Fruit fly (Drosophila melanogaster) whole organism, embryonic: ENCODE results near the gene CG42395.

Source experiments
- CG12155 ChIP-seq: fragments of 200-800 bp; sonication (Bioruptor generic); optimal IDR thresholded peaks from 3 replicates; lab custom pipeline; 2016; ENCODE audit warnings: missing biosample characterization, missing genetic modification characterization
- CG13424 ChIP-seq: fragments of 200-800 bp; sonication (Bioruptor generic); optimal IDR thresholded peaks from 2 replicates; lab custom pipeline; 2019; ENCODE audit warnings: missing biosample characterization, mild to moderate bottlenecking, missing genetic modification characterization, moderate library complexity
- CG14441 ChIP-seq: fragments of 200-800 bp; sonication (Bioruptor generic); IDR thresholded peaks from 2 replicates; pipeline ENCODE4 v1.3.6; 2022; ENCODE audit warnings: missing biosample characterization, missing genetic modification characterization
- CG14860 ChIP-seq: fragments of 200-800 bp; sonication (Bioruptor generic); IDR thresholded peaks from 3 replicates; pipeline ENCODE4 v1.3.6; 2022; ENCODE audit warnings: missing biosample characterization, missing genetic modification characterization; ENCODE audit not compliant: partially characterized antibody
- CG15696 ChIP-seq: fragments of 200-800 bp; sonication (Bioruptor generic); optimal IDR thresholded peaks from 2 replicates; lab custom pipeline; 2019; ENCODE audit warnings: missing biosample characterization, mild to moderate bottlenecking, missing genetic modification characterization, moderate library complexity
- CG1647 ChIP-seq: fragments of 200-800 bp; sonication (Bioruptor generic); optimal IDR thresholded peaks from 3 replicates; lab custom pipeline; 2016; ENCODE audit warnings: missing biosample characterization, missing genetic modification characterization
- CG2116 ChIP-seq: fragments of 200-800 bp; sonication (Bioruptor generic); optimal IDR thresholded peaks from 3 replicates; lab custom pipeline; 2018; ENCODE audit warnings: missing biosample characterization, mild to moderate bottlenecking, missing genetic modification characterization
- CG2129 ChIP-seq: fragments of 200-800 bp; sonication (Bioruptor generic); IDR thresholded peaks from 2 replicates; pipeline ENCODE4 v1.3.6; 2022; ENCODE audit warnings: missing biosample characterization, missing genetic modification characterization; ENCODE audit not compliant: partially characterized antibody
- CG3838 ChIP-seq: fragments of 200-800 bp; sonication (Bioruptor generic); optimal IDR thresholded peaks from 3 replicates; lab custom pipeline; 2016; ENCODE audit warnings: missing biosample characterization, missing genetic modification characterization
- CG4282 ChIP-seq: fragments of 200-800 bp; sonication (Bioruptor generic); optimal IDR thresholded peaks from 2 replicates; lab custom pipeline; 2016; ENCODE audit warnings: missing biosample characterization, missing genetic modification characterization
- CG6765 ChIP-seq: fragments of 200-800 bp; sonication (Bioruptor generic); optimal IDR thresholded peaks from 3 replicates; lab custom pipeline; 2017; ENCODE audit warnings: missing biosample characterization, mild to moderate bottlenecking, missing genetic modification characterization
- CG6791 ChIP-seq: fragments of 200-800 bp; sonication (Bioruptor generic); IDR thresholded peaks from 3 replicates; pipeline ENCODE4 v1.3.6; 2022; ENCODE audit warnings: missing biosample characterization, missing genetic modification characterization; ENCODE audit not compliant: partially characterized antibody
- CG7963 ChIP-seq: fragments of 200-800 bp; sonication (Bioruptor generic); IDR thresholded peaks from 3 replicates; pipeline ENCODE4 v1.3.6; 2022; ENCODE audit warnings: missing biosample characterization, missing genetic modification characterization; ENCODE audit not compliant: partially characterized antibody
- CG7987 ChIP-seq: fragments of 200-800 bp; sonication (Bioruptor generic); optimal IDR thresholded peaks from 2 replicates; lab custom pipeline; 2018; ENCODE audit warnings: missing biosample characterization, mild to moderate bottlenecking, missing genetic modification characterization, moderate library complexity
- CG9932 ChIP-seq: fragments of 200-800 bp; sonication (Bioruptor generic); IDR thresholded peaks from 2 replicates; pipeline ENCODE4 v1.3.6; 2022; ENCODE audit warnings: missing biosample characterization, missing genetic modification characterization
- CTCF ChIP-seq: fragments of 200-800 bp; sonication (Bioruptor generic); optimal IDR thresholded peaks from 2 replicates; lab custom pipeline; 2017; ENCODE audit warnings: missing biosample characterization, mild to moderate bottlenecking, missing genetic modification characterization, moderate library complexity
- CrebB ChIP-seq: fragments of 200-800 bp; sonication (Bioruptor generic); optimal IDR thresholded peaks from 3 replicates; lab custom pipeline; 2018; ENCODE audit warnings: missing biosample characterization, mild to moderate bottlenecking, missing genetic modification characterization
- Dbx ChIP-seq: fragments of 200-800 bp; sonication (Bioruptor generic); IDR thresholded peaks from 3 replicates; pipeline ENCODE4 v1.3.6; 2022; ENCODE audit warnings: missing biosample characterization, missing genetic modification characterization
- Dll ChIP-seq: fragments of 200-800 bp; sonication (Bioruptor generic); IDR thresholded peaks from 4 replicates; pipeline ENCODE4 v1.3.6; 2022; ENCODE audit warnings: missing biosample characterization, missing genetic modification characterization; ENCODE audit not compliant: partially characterized antibody
- Doc3 ChIP-seq: fragments of 200-800 bp; sonication (Bioruptor generic); IDR thresholded peaks from 3 replicates; pipeline ENCODE4 v1.3.6; 2022; ENCODE audit warnings: missing biosample characterization, missing genetic modification characterization; ENCODE audit not compliant: partially characterized antibody
- Hr51 ChIP-seq, 2 experiments: fragments of 200-800 bp; sonication (Bioruptor generic); optimal IDR thresholded peaks; 2 replicates in 1 of 2; 3 replicates in 1 of 2; lab custom pipeline; 2016 to 2018; ENCODE audit warnings: missing biosample characterization in 2 of 2, missing genetic modification characterization in 2 of 2, mild to moderate bottlenecking in 1 of 2, moderate library complexity in 1 of 2
- MBD-R2 ChIP-seq: fragments of 200-800 bp; sonication (Bioruptor generic); IDR thresholded peaks from 2 replicates; pipeline ENCODE4 v1.3.6; 2022; ENCODE audit warnings: missing biosample characterization, missing genetic modification characterization
- Myb ChIP-seq: fragments of 200-800 bp; sonication (Bioruptor generic); optimal IDR thresholded peaks from 2 replicates; lab custom pipeline; 2016; ENCODE audit warnings: missing biosample characterization, missing genetic modification characterization
- Nf-YA ChIP-seq: fragments of 200-800 bp; sonication (Bioruptor generic); IDR thresholded peaks from 2 replicates; pipeline ENCODE4 v1.3.6; 2022; ENCODE audit warnings: missing biosample characterization, missing genetic modification characterization
- Oaz ChIP-seq: fragments of 200-800 bp; sonication (Bioruptor generic); IDR thresholded peaks from 2 replicates; pipeline ENCODE4 v1.3.6; 2022; ENCODE audit warnings: missing biosample characterization, missing genetic modification characterization
- Ravus ChIP-seq: fragments of 200-800 bp; sonication (Bioruptor generic); IDR thresholded peaks from 2 replicates; pipeline ENCODE4 v1.3.6; 2022; ENCODE audit warnings: missing biosample characterization, missing genetic modification characterization
- Rfx ChIP-seq: fragments of 200-800 bp; sonication (Bioruptor generic); IDR thresholded peaks from 2 replicates; pipeline ENCODE4 v1.3.6; 2022; ENCODE audit warnings: missing biosample characterization, missing genetic modification characterization
- Sry-δ ChIP-seq: fragments of 200-800 bp; sonication (Bioruptor generic); optimal IDR thresholded peaks from 2 replicates; lab custom pipeline; 2016; ENCODE audit warnings: missing biosample characterization, missing genetic modification characterization
- TFAM ChIP-seq: fragments of 200-800 bp; sonication (Bioruptor generic); optimal IDR thresholded peaks from 2 replicates; lab custom pipeline; 2017; ENCODE audit warnings: missing biosample characterization, missing genetic modification characterization, inconsistent platforms
- Taf1 ChIP-seq: fragments of 200-800 bp; sonication (Bioruptor generic); IDR thresholded peaks from 2 replicates; pipeline ENCODE4 v1.3.6; 2022; ENCODE audit warnings: missing biosample characterization, missing genetic modification characterization
- al ChIP-seq: fragments of 200-800 bp; sonication (Bioruptor generic); IDR thresholded peaks from 2 replicates; pipeline ENCODE4 v1.3.6; 2022; ENCODE audit warnings: missing biosample characterization, missing genetic modification characterization
- bbx ChIP-seq: fragments of 200-800 bp; sonication (Bioruptor generic); IDR thresholded peaks from 2 replicates; pipeline ENCODE4 v1.3.6; 2022; ENCODE audit warnings: missing biosample characterization, missing genetic modification characterization; ENCODE audit not compliant: partially characterized antibody
- cwo ChIP-seq: fragments of 200-800 bp; sonication (Bioruptor generic); optimal IDR thresholded peaks from 3 replicates; lab custom pipeline; 2017; ENCODE audit warnings: missing biosample characterization, missing genetic modification characterization, mild to moderate bottlenecking, moderate library complexity, missing genetic modification reagents
- ftz-f1 ChIP-seq: fragments of 200-800 bp; sonication (Bioruptor generic); optimal IDR thresholded peaks from 2 replicates; lab custom pipeline; 2016; ENCODE audit warnings: missing biosample characterization, missing genetic modification characterization
- gsb-n ChIP-seq: fragments of 200-800 bp; sonication (Bioruptor generic); optimal IDR thresholded peaks from 3 replicates; lab custom pipeline; 2018; ENCODE audit warnings: missing biosample characterization, mild to moderate bottlenecking, missing genetic modification characterization
- hkb ChIP-seq, 2 experiments: fragments of 200-800 bp in 1 of 2; fragments of >200 bp in 1 of 2; sonication (Bioruptor generic) in 1 of 2; IDR thresholded peaks in 1 of 2; optimal IDR thresholded peaks in 1 of 2; 2 replicates each; pipeline versions ENCODE4 v1.3.6 to Lab custom; 2017 to 2022; ENCODE audit warnings: missing biosample characterization in 1 of 2, missing genetic modification characterization in 1 of 2
- inv ChIP-seq: fragments of 200-800 bp; sonication (Bioruptor generic); IDR thresholded peaks from 2 replicates; pipeline ENCODE4 v1.3.6; 2022; ENCODE audit warnings: missing biosample characterization, missing genetic modification characterization; ENCODE audit not compliant: partially characterized antibody
- jumu ChIP-seq: fragments of 200-800 bp; sonication (Bioruptor generic); optimal IDR thresholded peaks from 3 replicates; lab custom pipeline; 2016; ENCODE audit warnings: missing biosample characterization, missing genetic modification characterization
- lmd ChIP-seq: fragments of 200-800 bp; sonication (Bioruptor generic); IDR thresholded peaks from 2 replicates; pipeline ENCODE4 v1.3.6; 2022; ENCODE audit warnings: missing biosample characterization, missing genetic modification characterization
- mam ChIP-seq: fragments of 200-800 bp; sonication (Bioruptor generic); optimal IDR thresholded peaks from 3 replicates; lab custom pipeline; 2016; ENCODE audit warnings: missing biosample characterization, missing genetic modification characterization
- nerfin-2 ChIP-seq: fragments of 200-800 bp; sonication (Bioruptor generic); IDR thresholded peaks from 2 replicates; pipeline ENCODE4 v1.3.6; 2022; ENCODE audit warnings: missing biosample characterization, missing genetic modification characterization; ENCODE audit not compliant: partially characterized antibody
- pita ChIP-seq: fragments of 200-800 bp; sonication (Bioruptor generic); optimal IDR thresholded peaks from 2 replicates; lab custom pipeline; 2017; ENCODE audit warnings: missing biosample characterization, mild to moderate bottlenecking, missing genetic modification characterization
- row ChIP-seq: fragments of 200-800 bp; sonication (Bioruptor generic); IDR thresholded peaks from 3 replicates; pipeline ENCODE4 v1.3.6; 2022; ENCODE audit warnings: missing biosample characterization, missing genetic modification characterization
- scrt ChIP-seq: fragments of 200-800 bp; sonication (Bioruptor generic); optimal IDR thresholded peaks from 2 replicates; lab custom pipeline; 2018; ENCODE audit warnings: missing biosample characterization, mild to moderate bottlenecking, missing genetic modification characterization, moderate library complexity
- sens ChIP-seq: fragments of 200-800 bp; sonication (Bioruptor generic); peaks from one replicate; lab custom pipeline; 2016; ENCODE audit warnings: missing biosample characterization, missing genetic modification characterization
- seq ChIP-seq: fragments of 200-800 bp; sonication (Bioruptor generic); IDR thresholded peaks from 2 replicates; pipeline ENCODE4 v1.3.6; 2022; ENCODE audit warnings: missing biosample characterization, missing genetic modification characterization
- so ChIP-seq: fragments of 200-800 bp; sonication (Bioruptor generic); IDR thresholded peaks from 3 replicates; pipeline ENCODE4 v1.3.6; 2022; ENCODE audit warnings: missing biosample characterization, missing genetic modification characterization
- unc-4 ChIP-seq: fragments of 200-800 bp; sonication (Bioruptor generic); IDR thresholded peaks from 2 replicates; pipeline ENCODE4 v1.3.6; 2022; ENCODE audit warnings: missing biosample characterization, missing genetic modification characterization; ENCODE audit not compliant: partially characterized antibody
- vnd ChIP-seq: fragments of 200-800 bp; sonication (Bioruptor generic); IDR thresholded peaks from 3 replicates; pipeline ENCODE4 v1.3.6; 2022; ENCODE audit warnings: missing biosample characterization, missing genetic modification characterization; ENCODE audit not compliant: partially characterized antibody
- wdn ChIP-seq: fragments of 200-800 bp; sonication (Bioruptor generic); IDR thresholded peaks from 2 replicates; pipeline ENCODE4 v1.3.6; 2022; ENCODE audit warnings: missing biosample characterization, missing genetic modification characterization
- zen2 ChIP-seq: fragments of 200-800 bp; sonication (Bioruptor generic); IDR thresholded peaks from 3 replicates; pipeline ENCODE4 v1.3.6; 2022; ENCODE audit warnings: missing biosample characterization, missing genetic modification characterization; ENCODE audit not compliant: partially characterized antibody

Gene CG42395

DNA sequence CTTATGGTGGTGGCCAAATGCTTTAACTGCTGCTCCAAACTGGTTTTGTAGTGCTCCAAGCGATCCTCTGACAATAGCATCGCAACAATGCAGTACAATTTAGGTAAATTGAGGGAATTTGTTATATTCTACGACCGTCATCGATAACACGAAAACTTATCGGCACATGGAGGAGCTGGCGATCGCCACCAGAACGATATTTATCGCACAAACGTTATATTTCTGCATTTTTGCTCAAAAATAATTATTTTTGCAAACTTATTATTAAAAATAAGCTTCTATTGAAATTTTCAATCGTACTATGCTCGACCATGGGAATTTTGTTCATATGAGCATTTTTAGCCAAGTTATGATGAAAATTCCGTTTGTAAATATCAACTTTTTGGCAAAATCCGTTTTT lies 19.6 kb downstream of the CG42395 start, which contains the start of gene CG15317 (continued):
- TF ChIP-seq cwo (GFP tag; lab: Kevin White, UChicago) (no peak), nerfin-2 (GFP tag; lab: Robert Waterston, UW) (peak; percentile 77), bbx (peak; percentile 77), sens (GFP tag; lab: Kevin White, UChicago) (peak; percentile 62), CrebB (no peak), CTCF (GFP tag; lab: Kevin White, UChicago) (no peak), CG14860 (peak; percentile 66; the same call in 2 of the 3 replicates), CG3838 (no peak), Ravus (GFP tag; lab: Robert Waterston, UW) (no peak), Nf-YA (no peak), vnd (GFP tag; lab: Robert Waterston, UW) (peak; percentile 67), Sry-δ (GFP tag; lab: Kevin White, UChicago) (peak; percentile 68), Myb (GFP tag; lab: Kevin White, UChicago) (no peak), Dbx (no peak), CG9932 (peak; percentile 59), CG12155 (no peak), zen2 (GFP tag; lab: Robert Waterston, UW) (peak; percentile 74), CG2129 (GFP tag; lab: Robert Waterston, UW) (peak; percentile 53), CG1647 (GFP tag; lab: Kevin White, UChicago) (no peak), Oaz (no peak), CG14441 (GFP tag; lab: Robert Waterston, UW) (no peak), gsb-n (tag; lab: Kevin White, UChicago) (no peak), CG4282 (GFP tag; lab: Kevin White, UChicago) (no peak), hkb (optimal IDR thresholded peaks at IDR 0.05; lab: Kevin White, UChicago) (no peak), hkb (GFP tag; IDR thresholded peaks at IDR 0.05; lab: Robert Waterston, UW) (no peak), wdn (no peak), CG7963 (GFP tag; lab: Robert Waterston, UW) (peak; percentile 60; the same call in 1 of the 3 replicates), TFAM (GFP tag; lab: Kevin White, UChicago) (no peak), Doc3 (GFP tag; lab: Robert Waterston, UW) (peak; percentile 73; the same call in 2 of the 3 replicates), mam (no peak), Hr51 (GFP tag; optimal IDR thresholded peaks at IDR 0.05; lab: Kevin White, UChicago) (no peak), CG6765 (GFP tag; lab: Kevin White, UChicago) (no peak), MBD-R2 (GFP tag; lab: Robert Waterston, UW) (peak; percentile 64), Rfx (GFP tag; lab: Robert Waterston, UW) (peak; percentile 27; the same call in 1 of the 2 replicates), CG15696 (tag; lab: Kevin White, UChicago) (no peak), seq (GFP tag; lab: Robert Waterston, UW) (no peak), CG6791 (GFP tag; lab: Robert Waterston, UW) (peak; percentile 71), row (GFP tag; lab: Robert Waterston, UW) (peak; percentile 79), CG7987 (no peak), Taf1 (no peak), so (GFP tag; lab: Robert Waterston, UW) (no peak), pita (no peak), jumu (GFP tag; lab: Kevin White, UChicago) (no peak), unc-4 (GFP tag; lab: Robert Waterston, UW) (peak; percentile 79), scrt (GFP tag; lab: Kevin White, UChicago) (no peak), ftz-f1 (GFP tag; lab: Kevin White, UChicago) (no peak), inv (peak; percentile 74), al (GFP tag; lab: Robert Waterston, UW) (no peak), CG2116 (GFP tag; lab: Kevin White, UChicago) (peak; percentile 21), lmd (GFP tag; lab: Robert Waterston, UW) (no peak), CG13424 (tag; lab: Kevin White, UChicago) (no peak), Dll (peak; percentile 79)
